Fruit fly (Drosophila melanogaster) whole organism, embryonic: ENCODE measurements around the gene Wdr33.
A peak's percentile ranks its signal among the peaks of the same experiment; 100 is the strongest.

Experiments used
- BtbVII ChIP-seq: fragments of 200-800 bp; sonication (Bioruptor generic); optimal IDR thresholded peaks from 3 replicates; lab custom pipeline; 2017; ENCODE audit warnings: missing biosample characterization, mild to moderate bottlenecking, missing genetic modification characterization
- CG10543 ChIP-seq: fragments of 200-800 bp; sonication (Bioruptor generic); optimal IDR thresholded peaks from 3 replicates; lab custom pipeline; 2017; ENCODE audit warnings: missing biosample characterization, mild to moderate bottlenecking, missing genetic modification characterization, moderate library complexity
- CG10565 ChIP-seq: fragments of 200-800 bp; sonication (Bioruptor generic); optimal IDR thresholded peaks from 3 replicates; lab custom pipeline; 2016; ENCODE audit warnings: missing biosample characterization, mild to moderate bottlenecking, missing genetic modification characterization
- CG11093 ChIP-seq: fragments of 200-800 bp; sonication (Bioruptor generic); IDR thresholded peaks from 3 replicates; pipeline ENCODE4 v1.3.6; 2022; ENCODE audit warnings: missing biosample characterization, missing genetic modification characterization
- CG12071 ChIP-seq: fragments of 200-800 bp; sonication (Bioruptor generic); optimal IDR thresholded peaks from 3 replicates; lab custom pipeline; 2018; ENCODE audit warnings: missing biosample characterization, mild to moderate bottlenecking, missing genetic modification characterization
- CG13123 ChIP-seq: fragments of 200-800 bp; sonication (Bioruptor generic); optimal IDR thresholded peaks from 2 replicates; lab custom pipeline; 2016; ENCODE audit warnings: missing biosample characterization, missing genetic modification characterization
- CG13287 ChIP-seq: fragments of 200-800 bp; sonication (Bioruptor generic); IDR thresholded peaks from 2 replicates; pipeline ENCODE4 v1.3.6; 2022; ENCODE audit warnings: missing biosample characterization, missing genetic modification characterization; ENCODE audit not compliant: partially characterized antibody
- CG13296 ChIP-seq: fragments of 200-800 bp; sonication (Bioruptor generic); optimal IDR thresholded peaks from 3 replicates; lab custom pipeline; 2018; ENCODE audit warnings: missing biosample characterization, mild to moderate bottlenecking, missing genetic modification characterization
- CG13424 ChIP-seq: fragments of 200-800 bp; sonication (Bioruptor generic); optimal IDR thresholded peaks from 2 replicates; lab custom pipeline; 2019; ENCODE audit warnings: missing biosample characterization, mild to moderate bottlenecking, missing genetic modification characterization, moderate library complexity
- CG15479 ChIP-seq: fragments of 200-800 bp; sonication (Bioruptor generic); optimal IDR thresholded peaks from 3 replicates; lab custom pipeline; 2019; ENCODE audit warnings: missing biosample characterization, mild to moderate bottlenecking, missing genetic modification characterization, moderate library complexity
- CG15514 ChIP-seq: fragments of 200-800 bp; sonication (Bioruptor generic); optimal IDR thresholded peaks from 3 replicates; lab custom pipeline; 2017; ENCODE audit warnings: missing biosample characterization, missing genetic modification characterization, mild to moderate bottlenecking, moderate library complexity, missing genetic modification reagents
- CG16779 ChIP-seq: fragments of 200-800 bp; sonication (Bioruptor generic); IDR thresholded peaks from 2 replicates; pipeline ENCODE4 v1.3.6; 2022; ENCODE audit warnings: missing biosample characterization, missing genetic modification characterization
- CG17385 ChIP-seq: fragments of 200-800 bp; sonication (Bioruptor generic); optimal IDR thresholded peaks from 3 replicates; lab custom pipeline; 2018; ENCODE audit warnings: missing biosample characterization, mild to moderate bottlenecking, missing genetic modification characterization
- CG18599 ChIP-seq: fragments of 200-800 bp; sonication (Bioruptor generic); optimal IDR thresholded peaks from 3 replicates; lab custom pipeline; 2017; ENCODE audit warnings: missing biosample characterization, missing genetic modification characterization, mild to moderate bottlenecking, moderate library complexity, missing genetic modification reagents
- CG30403 ChIP-seq: fragments of 200-800 bp; sonication (Bioruptor generic); optimal IDR thresholded peaks from 3 replicates; lab custom pipeline; 2016; ENCODE audit warnings: missing biosample characterization, missing genetic modification characterization
- CG31224 ChIP-seq: fragments of 200-800 bp; sonication (Bioruptor generic); IDR thresholded peaks from 2 replicates; pipeline ENCODE4 v1.3.6; 2022; ENCODE audit warnings: missing biosample characterization, missing genetic modification characterization
- CG3163 ChIP-seq: fragments of 200-800 bp; sonication (Bioruptor generic); optimal IDR thresholded peaks from 3 replicates; lab custom pipeline; 2016; ENCODE audit warnings: missing biosample characterization, missing genetic modification characterization
- CG34376 ChIP-seq: fragments of 200-800 bp; sonication (Bioruptor generic); optimal IDR thresholded peaks from 2 replicates; lab custom pipeline; 2018; ENCODE audit warnings: missing biosample characterization, mild to moderate bottlenecking, missing genetic modification characterization
- CG4360 ChIP-seq: fragments of 200-800 bp; sonication (Bioruptor generic); IDR thresholded peaks from 2 replicates; pipeline ENCODE4 v1.3.6; 2022; ENCODE audit warnings: missing biosample characterization, missing genetic modification characterization
- CG4854 ChIP-seq: fragments of 200-800 bp; sonication (Bioruptor generic); optimal IDR thresholded peaks from 2 replicates; lab custom pipeline; 2016; ENCODE audit warnings: missing biosample characterization, missing genetic modification characterization, inconsistent platforms
- CG5245 ChIP-seq: fragments of 200-800 bp; sonication (Bioruptor generic); optimal IDR thresholded peaks from 3 replicates; lab custom pipeline; 2016; ENCODE audit warnings: missing biosample characterization, missing genetic modification characterization
- CG6765 ChIP-seq: fragments of 200-800 bp; sonication (Bioruptor generic); optimal IDR thresholded peaks from 3 replicates; lab custom pipeline; 2017; ENCODE audit warnings: missing biosample characterization, mild to moderate bottlenecking, missing genetic modification characterization
- CG7839 ChIP-seq: fragments of 200-800 bp; sonication (Bioruptor generic); optimal IDR thresholded peaks from 3 replicates; lab custom pipeline; 2018; ENCODE audit warnings: missing biosample characterization, mild to moderate bottlenecking, missing genetic modification characterization, moderate library complexity
- Deaf1 ChIP-seq: fragments of 200-800 bp; optimal IDR thresholded peaks from 3 replicates; lab custom pipeline; 2019; ENCODE audit warnings: missing biosample characterization, mild to moderate bottlenecking, missing genetic modification characterization, moderate library complexity
- Ets97D ChIP-seq: fragments of 200-800 bp; sonication (Bioruptor generic); optimal IDR thresholded peaks from 3 replicates; lab custom pipeline; 2016; ENCODE audit warnings: missing biosample characterization, missing genetic modification characterization
- Fer1 ChIP-seq: fragments of 200-800 bp; sonication (Bioruptor generic); optimal IDR thresholded peaks from 2 replicates; lab custom pipeline; 2017; ENCODE audit warnings: missing biosample characterization, mild to moderate bottlenecking, missing genetic modification characterization
- HHEX ChIP-seq: fragments of 200-800 bp; sonication (Bioruptor generic); optimal IDR thresholded peaks from 3 replicates; lab custom pipeline; 2017; ENCODE audit warnings: missing biosample characterization, mild to moderate bottlenecking, missing genetic modification characterization, missing genetic modification reagents
- Hmr ChIP-seq: fragments of 200-800 bp; sonication (Bioruptor generic); optimal IDR thresholded peaks from 3 replicates; lab custom pipeline; 2017; ENCODE audit warnings: mild to moderate bottlenecking, missing biosample characterization, missing genetic modification reagents, missing genetic modification characterization
- Meics ChIP-seq: fragments of 200-800 bp; sonication (Bioruptor generic); optimal IDR thresholded peaks from 2 replicates; lab custom pipeline; 2017; ENCODE audit warnings: missing biosample characterization, mild to moderate bottlenecking, missing genetic modification characterization
- NC2α ChIP-seq: fragments of 200-800 bp; sonication (Bioruptor generic); optimal IDR thresholded peaks from 2 replicates; lab custom pipeline; 2016; ENCODE audit warnings: missing biosample characterization, missing genetic modification characterization
- Rfx ChIP-seq: fragments of 200-800 bp; sonication (Bioruptor generic); IDR thresholded peaks from 2 replicates; pipeline ENCODE4 v1.3.6; 2022; ENCODE audit warnings: missing biosample characterization, missing genetic modification characterization
- Sox100B ChIP-seq: fragments of 200-800 bp; sonication (Bioruptor generic); optimal IDR thresholded peaks from 3 replicates; lab custom pipeline; 2018; ENCODE audit warnings: missing biosample characterization, mild to moderate bottlenecking, missing genetic modification characterization
- abd-A ChIP-seq: fragments of 200-800 bp; sonication (Bioruptor generic); optimal IDR thresholded peaks from 3 replicates; lab custom pipeline; 2019; ENCODE audit warnings: missing biosample characterization, mild to moderate bottlenecking, missing genetic modification characterization, moderate library complexity
- ara ChIP-seq: fragments of 200-800 bp; sonication (Bioruptor generic); IDR thresholded peaks from 2 replicates; pipeline ENCODE4 v1.3.6; 2022; ENCODE audit warnings: missing biosample characterization, missing genetic modification characterization
- caup ChIP-seq: fragments of 200-800 bp; sonication (Bioruptor generic); optimal IDR thresholded peaks from 3 replicates; lab custom pipeline; 2017; ENCODE audit warnings: missing biosample characterization, mild to moderate bottlenecking, missing genetic modification characterization, moderate library complexity; ENCODE audit not compliant: severe bottlenecking
- chinmo ChIP-seq: fragments of 200-800 bp; sonication (Bioruptor generic); IDR thresholded peaks from 4 replicates; pipeline ENCODE4 v1.3.6; 2022; ENCODE audit warnings: missing biosample characterization, missing genetic modification characterization; ENCODE audit not compliant: partially characterized antibody
- ci ChIP-seq: fragments of 200-800 bp; sonication (Bioruptor generic); IDR thresholded peaks from 3 replicates; pipeline ENCODE4 v1.3.6; 2022; ENCODE audit warnings: missing biosample characterization, missing genetic modification characterization
- da ChIP-seq: fragments of 200-800 bp; sonication (Bioruptor generic); optimal IDR thresholded peaks from 2 replicates; lab custom pipeline; 2016; ENCODE audit warnings: missing biosample characterization, missing genetic modification characterization
- hth ChIP-seq: fragments of >200 bp; optimal IDR thresholded peaks from 2 replicates; lab custom pipeline; 2017; ENCODE audit warnings: inconsistent platforms
- lab ChIP-seq: fragments of 200-800 bp; sonication (Bioruptor generic); optimal IDR thresholded peaks from 3 replicates; lab custom pipeline; 2017; ENCODE audit warnings: missing biosample characterization, missing genetic modification characterization, mild to moderate bottlenecking, moderate library complexity, missing genetic modification reagents
- lov ChIP-seq, 2 experiments: fragments of 200-800 bp in 1 of 2; fragments of >200 bp in 1 of 2; sonication (Bioruptor generic) in 1 of 2; IDR thresholded peaks in 1 of 2; optimal IDR thresholded peaks in 1 of 2; 2 replicates in 1 of 2; 3 replicates in 1 of 2; pipeline versions ENCODE4 v1.3.6 to Lab custom; 2017 to 2022; ENCODE audit warnings: missing biosample characterization in 1 of 2, missing genetic modification characterization in 1 of 2
- onecut ChIP-seq: fragments of 200-800 bp; sonication (Bioruptor generic); IDR thresholded peaks from 2 replicates; pipeline ENCODE4 v1.3.6; 2022; ENCODE audit warnings: missing biosample characterization, missing genetic modification characterization
- pfk ChIP-seq: fragments of 200-800 bp; sonication (Bioruptor generic); optimal IDR thresholded peaks from 2 replicates; lab custom pipeline; 2018; ENCODE audit warnings: missing biosample characterization, mild to moderate bottlenecking, missing genetic modification characterization, moderate library complexity
- phol ChIP-seq: fragments of 200-800 bp; sonication (Bioruptor generic); optimal IDR thresholded peaks from 3 replicates; lab custom pipeline; 2018; ENCODE audit warnings: missing biosample characterization, mild to moderate bottlenecking, missing genetic modification characterization, moderate library complexity
- tio ChIP-seq: fragments of 200-800 bp; sonication (Bioruptor generic); optimal IDR thresholded peaks from 2 replicates; lab custom pipeline; 2017; ENCODE audit warnings: missing biosample characterization, missing genetic modification characterization, inconsistent platforms

The Wdr33 gene

DNA sequence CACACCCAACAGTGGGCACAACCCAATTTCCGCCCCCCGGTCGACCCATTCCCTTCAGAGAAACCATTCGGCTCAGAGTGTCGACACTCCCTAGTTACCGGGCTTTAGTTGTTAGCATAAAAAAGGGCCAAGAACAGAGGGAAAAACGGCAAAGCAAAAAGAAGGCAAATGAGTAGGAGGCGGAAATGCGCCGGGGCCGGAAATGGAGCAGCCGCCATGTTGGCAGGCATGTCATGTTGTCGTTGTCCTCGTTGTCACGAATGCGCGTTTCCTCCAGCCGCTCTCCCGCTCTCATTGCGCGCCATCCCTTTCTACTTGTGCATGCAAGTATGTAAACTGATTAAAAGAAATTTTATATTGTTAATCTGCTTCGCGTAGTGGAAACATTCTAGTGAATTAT lies 35.9 kb downstream of the Wdr33 start:
- TF ChIP-seq CG13424 (tag; lab: Kevin White, UChicago) (no peak), Sox100B (GFP tag; lab: Kevin White, UChicago) (peak; percentile 3), CG13123 (GFP tag; lab: Kevin White, UChicago) (no peak), Hmr (GFP tag; lab: Kevin White, UChicago) (peak; percentile 35), BtbVII (GFP tag; lab: Kevin White, UChicago) (peak; percentile 1), CG4360 (0 out of 2 replicates have a peak, but pooled peaks have one; percentile 20), ci (peak; percentile 67), CG10543 (GFP tag; lab: Kevin White, UChicago) (peak; percentile 13), CG17385 (GFP tag; lab: Kevin White, UChicago) (peak; percentile 3), CG4854 (GFP tag; lab: Kevin White, UChicago) (no peak), CG30403 (GFP tag; lab: Kevin White, UChicago) (no peak), NC2α (GFP tag; lab: Kevin White, UChicago) (no peak), CG13287 (no peak), CG11093 (GFP tag; lab: Robert Waterston, UW) (no peak), tio (GFP tag; lab: Kevin White, UChicago) (no peak), hth (lab: Kevin White, UChicago) (no peak), CG5245 (GFP tag; lab: Kevin White, UChicago) (no peak), lab (GFP tag; lab: Kevin White, UChicago) (peak; percentile 71), Rfx (peak; percentile 41; the same call in 1 of the 2 replicates), Meics (GFP tag; lab: Kevin White, UChicago) (peak; percentile 6), chinmo (0 out of 4 replicates have a peak, but pooled peaks have one; percentile 19), Fer1 (peak; percentile 75), CG10565 (GFP tag; lab: Kevin White, UChicago) (no peak), CG13296 (peak; percentile 60), CG31224 (GFP tag; lab: Robert Waterston, UW) (no peak), ara (GFP tag; lab: Robert Waterston, UW) (0 out of 2 replicates have a peak, but pooled peaks have one; percentile 43), CG7839 (no peak), CG34376 (peak; percentile 57), lov (optimal IDR thresholded peaks at IDR 0.05; lab: Kevin White, UChicago) (no peak), lov (GFP tag; IDR thresholded peaks at IDR 0.05; lab: Robert Waterston, UW) (0 out of 3 replicates have a peak, but pooled peaks have one; percentile 41), pfk (GFP tag; lab: Kevin White, UChicago) (peak; percentile 22), CG15479 (GFP tag; lab: Kevin White, UChicago) (no peak), CG3163 (no peak), CG6765 (GFP tag; lab: Kevin White, UChicago) (peak; percentile 43), da (GFP tag; lab: Kevin White, UChicago) (no peak), CG18599 (GFP tag; lab: Kevin White, UChicago) (peak; percentile 48), Ets97D (GFP tag; lab: Kevin White, UChicago) (peak; percentile 65), phol (tag; lab: Kevin White, UChicago) (peak; percentile 62), HHEX (GFP tag; lab: Kevin White, UChicago) (peak; percentile 25), CG12071 (GFP tag; lab: Kevin White, UChicago) (peak; percentile 12), onecut (GFP tag; lab: Robert Waterston, UW) (0 out of 2 replicates have a peak, but pooled peaks have one; percentile 12), abd-A (tag; lab: Kevin White, UChicago) (peak; percentile 61), CG15514 (peak; percentile 24), caup (GFP tag; lab: Kevin White, UChicago) (peak; percentile 37), CG16779 (no peak), Deaf1 (tag; lab: Kevin White, UChicago) (peak; percentile 25)
- TF ChIP-seq, all 482 proteins: peak for 28
